Worm (Caenorhabditis elegans): Measurements from ENCODE around the gene mrp-7.

ce11 chrV:19718660-19719059 is 44.0 kb downstream of the mrp-7 start:
- TF ChIP-seq flt-1 (GFP tag; IDR thresholded peaks at IDR 0.05), result no peak
- TF ChIP-seq ama-1 (optimal IDR thresholded peaks at IDR 0.05), result no peak
- no peak for TF ChIP-seq ets-7 (tag; optimal IDR thresholded peaks at IDR 0.05)
- no peak for TF ChIP-seq scrt-1 (GFP tag; IDR thresholded peaks at IDR 0.05)
- peak; percentile 53 for TF ChIP-seq ceh-36 (tag; optimal IDR thresholded peaks at IDR 0.05)
- TF ChIP-seq hnd-1 (tag; optimal IDR thresholded peaks at IDR 0.05), result no peak
- no peak for TF ChIP-seq sea-1 (GFP tag; conservative IDR thresholded peaks at IDR 0.05)
- TF ChIP-seq tra-4 (tag; optimal IDR thresholded peaks at IDR 0.05), result no peak
- no peak for TF ChIP-seq B0310.2 (tag; optimal IDR thresholded peaks at IDR 0.05)
- no peak for TF ChIP-seq hmg-4 (GFP tag; optimal IDR thresholded peaks at IDR 0.05)
- no peak for TF ChIP-seq tbx-37 (GFP tag; conservative IDR thresholded peaks at IDR 0.05)
- no peak for TF ChIP-seq ceh-13 (GFP tag; optimal IDR thresholded peaks at IDR 0.05)
- no peak for TF ChIP-seq F13C5.2 (tag; optimal IDR thresholded peaks at IDR 0.05)
- TF ChIP-seq pes-1 (GFP tag; IDR thresholded peaks at IDR 0.05), result no peak

Data from whole organism, early embryonic.